Fruit fly (Drosophila melanogaster) whole organism, embryonic: Measurements from ENCODE around the gene Pgant2.

ENCODE experiments used
- Abd-B ChIP-seq: fragments of 200-800 bp; sonication (Bioruptor generic); optimal IDR thresholded peaks from 2 replicates; lab custom pipeline; 2018; ENCODE audit warnings: missing biosample characterization, mild to moderate bottlenecking, missing genetic modification characterization, moderate library complexity
- Bteb2 ChIP-seq: fragments of 200-800 bp; sonication (Bioruptor generic); optimal IDR thresholded peaks from 2 replicates; lab custom pipeline; 2016; ENCODE audit warnings: missing biosample characterization, missing genetic modification characterization
- CG10321 ChIP-seq: fragments of 200-800 bp; sonication (Bioruptor generic); IDR thresholded peaks from 2 replicates; pipeline ENCODE4 v1.3.6; 2022; ENCODE audit warnings: missing biosample characterization, missing genetic modification characterization
- CG10431 ChIP-seq: fragments of 200-800 bp; sonication (Bioruptor generic); optimal IDR thresholded peaks from 3 replicates; lab custom pipeline; 2018; ENCODE audit warnings: missing biosample characterization, mild to moderate bottlenecking, missing genetic modification characterization
- CG10543 ChIP-seq: fragments of 200-800 bp; sonication (Bioruptor generic); optimal IDR thresholded peaks from 3 replicates; lab custom pipeline; 2017; ENCODE audit warnings: missing biosample characterization, mild to moderate bottlenecking, missing genetic modification characterization, moderate library complexity
- CG11093 ChIP-seq: fragments of 200-800 bp; sonication (Bioruptor generic); IDR thresholded peaks from 3 replicates; pipeline ENCODE4 v1.3.6; 2022; ENCODE audit warnings: missing biosample characterization, missing genetic modification characterization
- CG11723 ChIP-seq: fragments of 200-800 bp; sonication (Bioruptor generic); optimal IDR thresholded peaks from 2 replicates; lab custom pipeline; 2017; ENCODE audit warnings: missing biosample characterization, mild to moderate bottlenecking, missing genetic modification characterization
- CG12236 ChIP-seq: fragments of 200-800 bp; sonication (Bioruptor generic); optimal IDR thresholded peaks from 2 replicates; lab custom pipeline; 2016; ENCODE audit warnings: missing biosample characterization, missing genetic modification characterization
- CG12391 ChIP-seq: fragments of 200-800 bp; sonication (Bioruptor generic); optimal IDR thresholded peaks from 3 replicates; lab custom pipeline; 2018; ENCODE audit warnings: missing biosample characterization, mild to moderate bottlenecking, missing genetic modification characterization, moderate library complexity
- CG12744 ChIP-seq: fragments of 200-800 bp; sonication (Bioruptor generic); optimal IDR thresholded peaks from 2 replicates; lab custom pipeline; 2016; ENCODE audit warnings: missing biosample characterization, missing genetic modification characterization
- CG13287 ChIP-seq: fragments of 200-800 bp; sonication (Bioruptor generic); IDR thresholded peaks from 2 replicates; pipeline ENCODE4 v1.3.6; 2022; ENCODE audit warnings: missing biosample characterization, missing genetic modification characterization; ENCODE audit not compliant: partially characterized antibody
- CG1603 ChIP-seq: fragments of 200-800 bp; sonication (Bioruptor generic); optimal IDR thresholded peaks from 2 replicates; lab custom pipeline; 2019; ENCODE audit warnings: missing biosample characterization, mild to moderate bottlenecking, missing genetic modification characterization, moderate library complexity
- CG17385 ChIP-seq: fragments of 200-800 bp; sonication (Bioruptor generic); optimal IDR thresholded peaks from 3 replicates; lab custom pipeline; 2018; ENCODE audit warnings: missing biosample characterization, mild to moderate bottlenecking, missing genetic modification characterization
- CG1792 ChIP-seq: fragments of 200-800 bp; sonication (Bioruptor generic); optimal IDR thresholded peaks from 2 replicates; lab custom pipeline; 2016; ENCODE audit warnings: missing biosample characterization, missing genetic modification characterization
- CG2116 ChIP-seq: fragments of 200-800 bp; sonication (Bioruptor generic); optimal IDR thresholded peaks from 3 replicates; lab custom pipeline; 2018; ENCODE audit warnings: missing biosample characterization, mild to moderate bottlenecking, missing genetic modification characterization
- CG2712 ChIP-seq: fragments of 200-800 bp; optimal IDR thresholded peaks from 3 replicates; lab custom pipeline; 2019; ENCODE audit warnings: missing biosample characterization, mild to moderate bottlenecking, missing genetic modification characterization, moderate library complexity
- CG30431 ChIP-seq: fragments of 200-800 bp; sonication (Bioruptor generic); optimal IDR thresholded peaks from 2 replicates; lab custom pipeline; 2017; ENCODE audit warnings: missing biosample characterization, missing genetic modification characterization
- CG33213 ChIP-seq: fragments of 200-800 bp; sonication (Bioruptor generic); optimal IDR thresholded peaks from 3 replicates; lab custom pipeline; 2016; ENCODE audit warnings: missing biosample characterization, missing genetic modification characterization
- CG34376 ChIP-seq: fragments of 200-800 bp; sonication (Bioruptor generic); optimal IDR thresholded peaks from 2 replicates; lab custom pipeline; 2018; ENCODE audit warnings: missing biosample characterization, mild to moderate bottlenecking, missing genetic modification characterization
- CG4328 ChIP-seq: fragments of 200-800 bp; sonication (Bioruptor generic); optimal IDR thresholded peaks from 3 replicates; lab custom pipeline; 2017; ENCODE audit warnings: missing biosample characterization, missing genetic modification reagents, missing genetic modification characterization
- CG4404 ChIP-seq: fragments of 200-800 bp; sonication (Bioruptor generic); IDR thresholded peaks from 2 replicates; pipeline ENCODE4 v1.3.6; 2022; ENCODE audit warnings: missing biosample characterization, missing genetic modification characterization
- CG7786 ChIP-seq: fragments of 200-800 bp; sonication (Bioruptor generic); optimal IDR thresholded peaks from 2 replicates; lab custom pipeline; 2016; ENCODE audit warnings: missing biosample characterization, missing genetic modification characterization
- CrebB ChIP-seq: fragments of 200-800 bp; sonication (Bioruptor generic); optimal IDR thresholded peaks from 3 replicates; lab custom pipeline; 2018; ENCODE audit warnings: missing biosample characterization, mild to moderate bottlenecking, missing genetic modification characterization
- D19B ChIP-seq: fragments of 200-800 bp; sonication (Bioruptor generic); optimal IDR thresholded peaks from 2 replicates; lab custom pipeline; 2017; ENCODE audit warnings: missing biosample characterization, mild to moderate bottlenecking, missing genetic modification characterization
- Dip3 ChIP-seq: fragments of 200-800 bp; sonication (Bioruptor generic); optimal IDR thresholded peaks from 3 replicates; lab custom pipeline; 2016; ENCODE audit warnings: missing biosample characterization, missing genetic modification characterization
- Doc2 ChIP-seq: fragments of 200-800 bp; sonication (Bioruptor generic); IDR thresholded peaks from 2 replicates; pipeline ENCODE4 v1.3.6; 2022; ENCODE audit warnings: missing biosample characterization, missing genetic modification characterization
- E2f1 ChIP-seq: fragments of 200-800 bp; sonication (Bioruptor generic); IDR thresholded peaks from 2 replicates; pipeline ENCODE4 v1.3.6; 2022; ENCODE audit warnings: missing biosample characterization, missing genetic modification characterization
- Elba2 ChIP-seq: fragments of 200-800 bp; sonication (Bioruptor generic); optimal IDR thresholded peaks from 3 replicates; lab custom pipeline; 2016; ENCODE audit warnings: missing biosample characterization, missing genetic modification characterization
- HLH3B ChIP-seq: fragments of 200-800 bp; sonication (Bioruptor generic); IDR thresholded peaks from 2 replicates; pipeline ENCODE4 v1.3.6; 2022; ENCODE audit warnings: missing biosample characterization, missing genetic modification characterization
- Hey ChIP-seq: fragments of 200-800 bp; sonication (Bioruptor generic); optimal IDR thresholded peaks from 3 replicates; lab custom pipeline; 2018; ENCODE audit warnings: missing biosample characterization, mild to moderate bottlenecking, missing genetic modification characterization
- Jarid2 ChIP-seq: fragments of 200-800 bp; sonication (Bioruptor generic); optimal IDR thresholded peaks from 3 replicates; lab custom pipeline; 2017; ENCODE audit warnings: mild to moderate bottlenecking, missing biosample characterization, missing genetic modification reagents, missing genetic modification characterization
- Myb ChIP-seq: fragments of 200-800 bp; sonication (Bioruptor generic); optimal IDR thresholded peaks from 2 replicates; lab custom pipeline; 2016; ENCODE audit warnings: missing biosample characterization, missing genetic modification characterization
- Ptx1 ChIP-seq: fragments of 200-800 bp; sonication (Bioruptor generic); IDR thresholded peaks from 2 replicates; pipeline ENCODE4 v1.3.6; 2022; ENCODE audit warnings: missing biosample characterization, missing genetic modification characterization
- Sox100B ChIP-seq: fragments of 200-800 bp; sonication (Bioruptor generic); optimal IDR thresholded peaks from 3 replicates; lab custom pipeline; 2018; ENCODE audit warnings: missing biosample characterization, mild to moderate bottlenecking, missing genetic modification characterization
- Sry-β ChIP-seq: fragments of 200-800 bp; sonication (Bioruptor generic); optimal IDR thresholded peaks from 2 replicates; lab custom pipeline; 2018; ENCODE audit warnings: missing biosample characterization, mild to moderate bottlenecking, missing genetic modification characterization, moderate library complexity
- Tbp ChIP-seq: fragments of >200 bp; optimal IDR thresholded peaks from 2 replicates; lab custom pipeline; 2018; ENCODE audit warnings: missing biosample characterization, missing genetic modification characterization
- ash1 ChIP-seq: fragments of 200-800 bp; sonication (Bioruptor generic); optimal IDR thresholded peaks from 2 replicates; lab custom pipeline; 2018; ENCODE audit warnings: missing biosample characterization, mild to moderate bottlenecking, missing genetic modification characterization
- cad ChIP-seq: fragments of >200 bp; optimal IDR thresholded peaks from 2 replicates; lab custom pipeline; 2017; ENCODE audit warnings: missing biosample characterization, missing genetic modification characterization
- da ChIP-seq: fragments of 200-800 bp; sonication (Bioruptor generic); optimal IDR thresholded peaks from 2 replicates; lab custom pipeline; 2016; ENCODE audit warnings: missing biosample characterization, missing genetic modification characterization
- dpn ChIP-seq, 2 experiments: fragments of 200-800 bp; sonication (Bioruptor generic); optimal IDR thresholded peaks; 3 replicates each; lab custom pipeline; 2016; ENCODE audit warnings: missing biosample characterization in 2 of 2, missing genetic modification characterization in 2 of 2
- ems ChIP-seq: fragments of 200-800 bp; sonication (Bioruptor generic); optimal IDR thresholded peaks from 3 replicates; lab custom pipeline; 2016; ENCODE audit warnings: missing biosample characterization, missing genetic modification characterization
- eve ChIP-seq, 2 experiments: fragments of >200 bp; optimal IDR thresholded peaks; 2 replicates each; lab custom pipeline; 2017; ENCODE audit warnings: missing biosample characterization in 2 of 2, missing genetic modification characterization in 2 of 2
- ftz-f1 ChIP-seq: fragments of 200-800 bp; sonication (Bioruptor generic); optimal IDR thresholded peaks from 2 replicates; lab custom pipeline; 2016; ENCODE audit warnings: missing biosample characterization, missing genetic modification characterization
- gcm2 ChIP-seq: fragments of 200-800 bp; sonication (Bioruptor generic); optimal IDR thresholded peaks from 2 replicates; lab custom pipeline; 2016; ENCODE audit warnings: missing biosample characterization, missing genetic modification characterization
- gt ChIP-seq: fragments of 200-800 bp; sonication (Bioruptor generic); IDR thresholded peaks from 2 replicates; pipeline ENCODE4 v1.3.6; 2022; ENCODE audit warnings: missing biosample characterization, missing genetic modification characterization
- h ChIP-seq: fragments of >200 bp; optimal IDR thresholded peaks from 2 replicates; lab custom pipeline; 2017
- lab ChIP-seq: fragments of 200-800 bp; sonication (Bioruptor generic); optimal IDR thresholded peaks from 3 replicates; lab custom pipeline; 2017; ENCODE audit warnings: missing biosample characterization, missing genetic modification characterization, mild to moderate bottlenecking, moderate library complexity, missing genetic modification reagents
- mam ChIP-seq: fragments of 200-800 bp; sonication (Bioruptor generic); optimal IDR thresholded peaks from 3 replicates; lab custom pipeline; 2016; ENCODE audit warnings: missing biosample characterization, missing genetic modification characterization
- nmo ChIP-seq: fragments of 200-800 bp; sonication (Bioruptor generic); optimal IDR thresholded peaks from 2 replicates; lab custom pipeline; 2018; ENCODE audit warnings: missing biosample characterization, mild to moderate bottlenecking, missing genetic modification characterization, moderate library complexity
- onecut ChIP-seq: fragments of 200-800 bp; sonication (Bioruptor generic); IDR thresholded peaks from 2 replicates; pipeline ENCODE4 v1.3.6; 2022; ENCODE audit warnings: missing biosample characterization, missing genetic modification characterization
- shn ChIP-seq: fragments of 200-800 bp; sonication (Bioruptor generic); optimal IDR thresholded peaks from 3 replicates; lab custom pipeline; 2016; ENCODE audit warnings: missing biosample characterization, missing genetic modification characterization
- zen2 ChIP-seq: fragments of 200-800 bp; sonication (Bioruptor generic); IDR thresholded peaks from 3 replicates; pipeline ENCODE4 v1.3.6; 2022; ENCODE audit warnings: missing biosample characterization, missing genetic modification characterization; ENCODE audit not compliant: partially characterized antibody

The Pgant2 gene

dm6 chr2L:3457007-3457406 is 30.5 kb upstream of the Pgant2 start, which contains the start of the genes Cog3 and Sec5 (continued):
- TF ChIP-seq onecut (no peak; the same call in 1 of the 2 replicates), CG33213 (GFP tag; lab: Kevin White, UChicago) (no peak), shn (peak; percentile 45), cad (GFP tag; lab: Kevin White, UChicago) (no peak), CG4328 (peak; percentile 63), CG30431 (GFP tag; lab: Kevin White, UChicago) (no peak), CG11723 (no peak), Tbp (GFP tag; lab: Kevin White, UChicago) (peak; percentile 81), Elba2 (GFP tag; lab: Kevin White, UChicago) (peak; percentile 20), Sry-β (GFP tag; lab: Kevin White, UChicago) (peak; percentile 100), CG4404 (GFP tag; lab: Robert Waterston, UW) (peak; percentile 56; the same call in 1 of the 2 replicates), CG12236 (GFP tag; lab: Kevin White, UChicago) (no peak), Bteb2 (GFP tag; lab: Kevin White, UChicago) (peak; percentile 20), Ptx1 (GFP tag; lab: Robert Waterston, UW) (peak; percentile 72), CG17385 (GFP tag; lab: Kevin White, UChicago) (no peak), D19B (GFP tag; lab: Kevin White, UChicago) (no peak), CG7786 (peak; percentile 30), CG34376 (GFP tag; lab: Kevin White, UChicago) (peak; percentile 65), Dip3 (GFP tag; lab: Kevin White, UChicago) (no peak), CG1603 (tag; lab: Kevin White, UChicago) (no peak), ftz-f1 (GFP tag; lab: Kevin White, UChicago) (peak; percentile 22), ash1 (GFP tag; lab: Kevin White, UChicago) (no peak), CG10431 (GFP tag; lab: Kevin White, UChicago) (no peak), CG12744 (no peak), mam (GFP tag; lab: Kevin White, UChicago) (peak; percentile 54), dpn (GFP tag; optimal IDR thresholded peaks at IDR 0.05; lab: Kevin White, UChicago) (peak; percentile 45 to 52), CG11093 (GFP tag; lab: Robert Waterston, UW) (peak; percentile 47; the same call in 1 of the 3 replicates), HLH3B (no peak; the same call in 1 of the 2 replicates), Myb (GFP tag; lab: Kevin White, UChicago) (no peak), h (lab: Kevin White, UChicago) (no peak), Jarid2 (GFP tag; lab: Kevin White, UChicago) (no peak), gt (GFP tag; lab: Robert Waterston, UW) (no peak), Abd-B (GFP tag; lab: Kevin White, UChicago) (peak; percentile 77), eve (GFP tag; optimal IDR thresholded peaks at IDR 0.05; lab: Kevin White, UChicago) (no peak), da (GFP tag; lab: Kevin White, UChicago) (no peak), ems (GFP tag; lab: Kevin White, UChicago) (peak; percentile 57), nmo (GFP tag; lab: Kevin White, UChicago) (peak; percentile 72), Sox100B (no peak), CG13287 (GFP tag; lab: Robert Waterston, UW) (peak; percentile 21; the same call in 1 of the 2 replicates), CrebB (tag; lab: Kevin White, UChicago) (peak; percentile 29), CG2712 (tag; lab: Kevin White, UChicago) (peak; percentile 81), Doc2 (GFP tag; lab: Robert Waterston, UW) (no peak), zen2 (GFP tag; lab: Robert Waterston, UW) (no peak), CG2116 (GFP tag; lab: Kevin White, UChicago) (peak; percentile 62), Hey (no peak), gcm2 (no peak), CG12391 (tag; lab: Kevin White, UChicago) (peak; percentile 83), CG10543 (GFP tag; lab: Kevin White, UChicago) (peak; percentile 80), E2f1 (peak; percentile 53; the same call in 1 of the 2 replicates), CG10321 (GFP tag; lab: Robert Waterston, UW) (no peak), lab (no peak), CG1792 (GFP tag; lab: Kevin White, UChicago) (no peak)
